Worm (Caenorhabditis elegans): Measurements from ENCODE around the gene apm-3.

The apm-3 gene

DNA sequence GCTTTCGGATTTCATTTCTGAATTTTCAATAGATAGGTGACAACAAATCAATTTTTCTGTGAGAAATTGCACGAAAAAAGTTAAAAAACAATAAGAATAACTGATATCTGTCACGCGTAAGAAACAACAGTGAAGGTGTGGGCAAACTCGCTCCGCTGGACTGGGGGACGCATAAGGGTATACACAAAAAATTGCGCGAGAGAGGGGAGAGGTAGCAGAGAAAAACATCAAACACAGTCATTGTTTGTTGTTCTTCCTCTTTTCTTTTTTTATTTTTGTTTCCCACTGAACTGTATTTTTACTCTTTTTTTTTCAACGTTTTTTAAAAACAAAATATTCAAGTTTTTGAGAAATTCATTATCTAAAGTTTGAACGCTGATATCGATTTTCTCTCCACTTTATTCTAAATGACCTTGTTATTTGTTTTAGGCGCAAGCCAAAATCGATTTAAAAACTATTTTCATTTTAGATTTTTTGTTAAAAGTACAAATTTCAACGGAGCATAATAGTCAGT lies 30.2 kb upstream of the apm-3 start, which contains the start of the genes pifk-1 and tbc-11 (continued):
- TF ChIP-seq fos-1 (tag; optimal IDR thresholded peaks at IDR 0.05) (no peak), egl-5 (tag; optimal IDR thresholded peaks at IDR 0.05) (no peak), nhr-43 (tag; optimal IDR thresholded peaks at IDR 0.05; ENCODE audit: poor library complexity, severe bottlenecking) (no peak), nhr-237 (tag; optimal IDR thresholded peaks at IDR 0.05) (no peak), zag-1 (tag; optimal IDR thresholded peaks at IDR 0.05) (no peak), pqm-1 (tag; optimal IDR thresholded peaks at IDR 0.05) (peak; percentile 74), ceh-9 (tag; optimal IDR thresholded peaks at IDR 0.05) (no peak), eor-1 (tag; optimal IDR thresholded peaks at IDR 0.05) (no peak), nhr-25 (tag; optimal IDR thresholded peaks at IDR 0.05) (peak; percentile 61), mdl-1 (tag; optimal IDR thresholded peaks at IDR 0.05) (no peak)

DNA sequence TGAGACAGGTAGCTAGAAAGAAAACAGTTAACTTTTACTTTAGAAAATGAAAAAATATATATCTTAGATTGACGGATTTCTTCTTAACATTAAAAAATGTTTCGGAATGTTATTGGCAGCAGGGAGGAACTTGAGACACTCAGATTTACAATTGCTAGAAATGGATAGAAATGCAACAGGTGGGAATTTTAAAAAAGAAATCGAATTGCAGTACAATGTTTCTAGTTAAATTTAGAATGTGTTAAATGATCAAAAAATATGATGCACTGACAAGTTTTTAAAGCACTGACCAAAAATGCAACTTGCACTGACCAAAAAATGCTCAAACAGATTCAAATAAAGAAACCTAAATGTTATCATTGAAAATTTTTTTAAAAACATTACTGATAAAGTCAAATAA lies 28.6 kb upstream of the apm-3 start:
- TF ChIP-seq ama-1 (optimal IDR thresholded peaks at IDR 0.05) (no peak), lin-15B (tag; optimal IDR thresholded peaks at IDR 0.05) (no peak), ztf-11 (tag; optimal IDR thresholded peaks at IDR 0.05) (no peak), nhr-76 (tag; optimal IDR thresholded peaks at IDR 0.05) (no peak), ceh-28 (tag; optimal IDR thresholded peaks at IDR 0.05) (no peak), nhr-12 (tag; optimal IDR thresholded peaks at IDR 0.05) (no peak), ztf-4 (tag; optimal IDR thresholded peaks at IDR 0.05) (no peak), nhr-77 (tag; optimal IDR thresholded peaks at IDR 0.05) (no peak), pqm-1 (tag; optimal IDR thresholded peaks at IDR 0.05) (no peak)

DNA sequence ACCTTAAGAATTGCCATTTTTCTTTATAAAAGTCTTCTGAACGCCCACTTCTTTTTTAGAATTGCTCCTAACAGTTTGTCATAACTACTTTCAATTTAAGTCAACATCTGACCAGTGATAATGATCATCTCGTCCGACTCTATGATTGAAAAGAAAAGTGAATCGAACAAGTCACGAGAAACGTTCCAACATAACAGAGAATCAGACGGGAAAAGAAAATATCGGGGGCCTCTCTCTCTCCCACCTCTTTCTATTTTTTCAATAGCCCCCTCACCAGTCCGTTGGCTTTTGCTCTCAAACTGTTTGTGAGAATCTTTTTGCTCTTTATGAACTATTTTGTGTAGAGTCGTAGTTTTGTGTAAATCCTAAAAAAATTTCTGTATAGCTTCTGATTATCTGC lies 27.1 kb upstream of the apm-3 start:
- no peak for TF ChIP-seq ama-1 (optimal IDR thresholded peaks at IDR 0.05)
- no peak for TF ChIP-seq ztf-11 (tag; optimal IDR thresholded peaks at IDR 0.05)
- TF ChIP-seq ztf-4 (tag; optimal IDR thresholded peaks at IDR 0.05) = no peak
- no peak for TF ChIP-seq R02D3.7 (tag; optimal IDR thresholded peaks at IDR 0.05)
- TF ChIP-seq aly-2 (tag; optimal IDR thresholded peaks at IDR 0.05) = no peak
- TF ChIP-seq tbx-2 (tag; optimal IDR thresholded peaks at IDR 0.05) = no peak
- TF ChIP-seq ceh-28 (tag; optimal IDR thresholded peaks at IDR 0.05) = no peak
- peak; percentile 69 for TF ChIP-seq pha-4 (tag; optimal IDR thresholded peaks at IDR 0.05)
- no peak for TF ChIP-seq sea-2 (GFP tag; optimal IDR thresholded peaks at IDR 0.05)

DNA sequence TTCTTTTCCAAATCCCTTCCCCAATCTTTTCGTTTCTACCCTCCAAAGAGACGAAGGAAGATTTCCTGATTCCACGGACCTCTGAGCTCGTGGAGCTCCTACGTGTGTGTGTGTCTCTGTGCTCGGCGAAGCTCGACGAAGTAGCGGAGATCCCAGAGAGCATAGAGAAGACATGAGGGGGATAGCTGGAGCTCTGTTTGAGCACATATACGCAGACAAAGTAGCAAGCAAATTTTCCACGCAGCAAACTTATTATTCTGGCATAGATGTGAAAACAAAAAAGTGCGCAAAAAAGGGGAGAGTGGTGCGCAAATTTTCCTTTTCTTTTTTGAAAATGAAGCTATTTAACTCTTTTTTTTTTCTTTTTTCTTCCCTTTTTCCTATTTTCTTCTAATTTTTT lies 21.9 kb upstream of the apm-3 start:
- TF ChIP-seq ceh-82 (tag; optimal IDR thresholded peaks at IDR 0.05) (no peak), nhr-43 (tag; optimal IDR thresholded peaks at IDR 0.05; ENCODE audit: poor library complexity, severe bottlenecking) (no peak), hmg-11 (tag; optimal IDR thresholded peaks at IDR 0.05) (peak; percentile 53), fkh-10 (GFP tag; optimal IDR thresholded peaks at IDR 0.05) (peak; percentile 69), nfya-1 (tag; optimal IDR thresholded peaks at IDR 0.05; ENCODE audit: insufficient read depth) (peak; percentile 55), lin-39 (tag; optimal IDR thresholded peaks at IDR 0.05) (peak; percentile 36), nhr-25 (tag; optimal IDR thresholded peaks at IDR 0.05) (no peak)

DNA sequence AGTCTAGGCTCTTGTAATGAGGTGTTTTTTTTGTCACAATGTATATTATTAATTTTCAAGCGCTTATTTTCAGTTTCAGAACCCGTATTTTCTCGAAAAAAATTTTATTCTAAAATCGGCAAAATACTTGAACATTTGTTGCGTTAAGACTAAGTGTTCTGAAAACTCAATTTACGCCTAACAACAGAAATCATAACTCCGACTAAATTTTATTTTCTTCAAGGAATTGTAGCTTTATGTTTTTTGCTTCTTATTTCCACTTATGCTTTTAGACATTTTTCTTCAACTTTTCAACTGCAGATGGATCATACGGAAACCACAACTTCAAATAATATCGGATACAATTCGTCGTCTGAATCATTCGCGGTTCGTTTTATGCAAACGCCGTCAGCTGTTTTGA lies 21.3 kb upstream of the apm-3 start, which contains the start of gene F35H12.1:
Gene F35H12.1 (plus strand): TSS at position 301 of the 400 bp plus-strand sequence.
- TF ChIP-seq egl-5 (tag; optimal IDR thresholded peaks at IDR 0.05) (no peak), lin-15B (tag; optimal IDR thresholded peaks at IDR 0.05) (no peak), aly-2 (tag; optimal IDR thresholded peaks at IDR 0.05) (no peak), mdl-1 (tag; optimal IDR thresholded peaks at IDR 0.05) (no peak), ceh-9 (tag; optimal IDR thresholded peaks at IDR 0.05) (no peak), nhr-77 (tag; optimal IDR thresholded peaks at IDR 0.05) (no peak), ZK546.5 (tag; optimal IDR thresholded peaks at IDR 0.05) (no peak), elt-3 (tag; optimal IDR thresholded peaks at IDR 0.05) (no peak), nhr-23 (tag; optimal IDR thresholded peaks at IDR 0.05) (no peak), ama-1 (optimal IDR thresholded peaks at IDR 0.05) (no peak), skn-1 (tag; optimal IDR thresholded peaks at IDR 0.05) (no peak), nfya-1 (tag; optimal IDR thresholded peaks at IDR 0.05; ENCODE audit: insufficient read depth) (no peak), nhr-25 (tag; optimal IDR thresholded peaks at IDR 0.05) (no peak), daf-12 (tag; optimal IDR thresholded peaks at IDR 0.05) (no peak), ceh-16 (tag; optimal IDR thresholded peaks at IDR 0.05) (no peak), egl-27 (tag; optimal IDR thresholded peaks at IDR 0.05) (no peak), pha-4 (tag; optimal IDR thresholded peaks at IDR 0.05) (no peak)

Data from whole organism, L3 larva.